Fruit fly (Drosophila melanogaster): ENCODE measurements around the gene CG34278.
A peak's percentile ranks its signal among the peaks of the same experiment; 100 is the strongest.

The CG34278 gene

DNA sequence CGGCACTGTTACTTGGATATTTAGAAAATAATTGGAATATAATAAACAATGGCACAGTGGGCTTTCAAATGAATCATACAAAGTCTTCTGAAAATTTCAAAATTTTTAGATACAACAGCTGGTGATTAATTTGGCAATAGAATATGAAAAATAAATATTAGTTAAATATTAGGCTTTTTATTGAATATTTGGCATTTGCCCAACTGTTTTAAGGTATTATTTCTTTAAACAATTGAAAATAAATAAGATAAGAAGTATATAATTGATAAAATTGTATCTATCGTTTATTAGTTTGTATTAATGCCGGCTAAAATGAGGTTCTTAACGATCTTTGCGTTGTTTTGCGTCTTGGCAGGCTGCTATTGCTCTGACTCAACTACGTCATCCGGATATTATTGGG lies 3.9 kb downstream of the CG34278 start, which contains the start of gene CG45079:
Gene CG45079 (plus strand): TSS at position 301 of the 400 bp plus-strand sequence.
- TF ChIP-seq CG32264 (GFP tag; optimal IDR thresholded peaks at IDR 0.05) (no peak), Sp1 (GFP tag; optimal IDR thresholded peaks at IDR 0.05) (no peak)

DNA sequence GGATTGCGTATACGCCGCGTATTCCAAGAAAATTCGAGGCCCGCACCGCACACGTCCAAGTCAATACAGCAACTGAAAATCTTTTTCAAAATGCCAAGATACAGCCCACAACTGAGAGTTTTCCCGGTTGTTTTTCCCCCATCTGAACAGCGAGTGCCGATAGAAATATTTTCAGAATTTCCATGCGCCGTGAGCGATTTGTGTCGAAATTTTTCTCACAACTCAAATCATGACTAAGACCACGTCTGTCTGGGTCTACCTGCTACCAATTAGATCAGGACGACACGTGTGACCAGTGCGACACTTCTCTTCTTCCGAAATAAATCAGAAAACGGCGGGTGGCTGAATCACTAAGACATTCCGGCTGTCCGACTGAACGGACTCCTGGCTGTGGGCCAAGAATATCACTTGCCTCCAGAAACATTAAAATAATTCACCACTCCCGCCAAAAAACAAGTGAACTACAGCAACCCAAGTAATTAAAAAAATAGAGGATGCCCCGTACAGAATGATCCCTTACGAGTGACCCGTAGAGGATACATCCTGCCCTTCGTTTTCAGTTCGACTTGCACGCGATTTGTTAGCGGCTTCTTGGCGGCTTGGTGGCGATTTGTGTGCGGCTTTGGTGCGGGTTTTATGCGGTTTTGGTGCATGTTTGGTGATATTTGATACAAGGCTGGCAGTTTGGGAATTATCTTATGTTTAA lies 5.2 kb downstream of the CG34278 start, which contains the start of gene cher:
Gene cher (minus strand): TSS at position 51 of the 706 bp plus-strand sequence.
- TF ChIP-seq ey (GFP tag; optimal IDR thresholded peaks at IDR 0.05) = no peak
- TF ChIP-seq Myc (optimal IDR thresholded peaks at IDR 0.05) = peak; percentile 69

DNA sequence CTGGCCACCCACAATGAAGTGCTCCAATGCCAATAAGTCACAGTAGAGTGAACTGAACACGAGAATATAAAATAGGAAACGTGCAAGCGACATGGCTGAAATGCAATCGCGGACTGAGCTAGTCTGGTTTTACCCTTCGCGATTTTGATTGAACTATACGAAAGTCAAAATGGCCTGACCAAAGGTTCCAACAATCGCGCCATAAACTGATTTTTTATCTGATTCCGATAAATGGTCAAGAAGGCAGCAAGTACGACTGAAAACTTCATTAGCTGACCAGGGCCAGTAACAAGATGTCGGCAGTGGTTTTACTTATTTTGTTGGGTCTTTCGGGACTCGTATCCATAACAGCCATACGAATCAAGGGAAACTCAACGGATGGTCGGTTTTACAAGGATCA lies 6.6 kb downstream of the CG34278 start, which contains the start of the genes CG17477 and CG31269:
Gene CG17477 (minus strand): TSS at position 101 of the 400 bp plus-strand sequence.
Gene CG31269 (plus strand): TSS at position 289 of the 400 bp plus-strand sequence.
- TF ChIP-seq Dif (GFP tag; optimal IDR thresholded peaks at IDR 0.05; ENCODE audit: partially characterized antibody) (no peak), fru (GFP tag; optimal IDR thresholded peaks at IDR 0.05) (no peak), CrebA (GFP tag; optimal IDR thresholded peaks at IDR 0.05; ENCODE audit: borderline replicate concordance) (no peak), woc (GFP tag; optimal IDR thresholded peaks at IDR 0.05) (no peak), Mio (GFP tag; optimal IDR thresholded peaks at IDR 0.05) (no peak), brk (GFP tag; optimal IDR thresholded peaks at IDR 0.05) (no peak), Vsx2 (GFP tag; optimal IDR thresholded peaks at IDR 0.05; ENCODE audit: partially characterized antibody) (no peak), Hnf4 (GFP tag; optimal IDR thresholded peaks at IDR 0.05) (no peak), Jra (GFP tag; optimal IDR thresholded peaks at IDR 0.05) (no peak), CG9705 (GFP tag; optimal IDR thresholded peaks at IDR 0.05) (no peak), GATAd (GFP tag; optimal IDR thresholded peaks at IDR 0.05) (no peak), Dfd (GFP tag; optimal IDR thresholded peaks at IDR 0.05) (no peak), CG32264 (GFP tag; optimal IDR thresholded peaks at IDR 0.05) (no peak), dsf (GFP tag; optimal IDR thresholded peaks at IDR 0.05; ENCODE audit: borderline replicate concordance) (no peak), Sp1 (GFP tag; optimal IDR thresholded peaks at IDR 0.05) (no peak), dmrt93B (GFP tag; optimal IDR thresholded peaks at IDR 0.05) (no peak), OdsH (GFP tag; optimal IDR thresholded peaks at IDR 0.05) (no peak), N (GFP tag; optimal IDR thresholded peaks at IDR 0.05) (no peak), Hr78 (GFP tag; optimal IDR thresholded peaks at IDR 0.05) (no peak)

DNA sequence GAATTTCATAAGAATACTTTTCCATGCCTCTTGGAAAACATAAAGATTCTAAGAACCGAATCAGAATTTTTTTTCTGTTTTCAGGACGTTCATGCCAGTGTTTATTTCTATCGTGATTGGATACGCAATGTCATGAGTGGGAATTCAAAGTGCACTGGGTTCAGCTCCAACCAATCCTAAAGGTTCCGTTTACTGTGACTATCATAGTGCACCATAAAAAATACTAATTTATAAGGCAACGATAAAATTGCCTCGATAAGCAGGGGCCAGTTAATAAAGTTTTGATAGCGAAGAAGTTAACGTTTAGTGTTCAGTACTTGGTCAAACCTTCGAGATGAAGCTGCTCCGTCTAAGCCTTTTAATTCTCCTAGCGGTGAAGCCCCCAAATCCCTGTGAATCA lies 7.6 kb downstream of the CG34278 start, which contains the start of gene CG31265:
Gene CG31265 (plus strand): TSS at position 301 of the 400 bp plus-strand sequence.
- TF ChIP-seq psq (GFP tag; optimal IDR thresholded peaks at IDR 0.05) (no peak), sv (GFP tag; optimal IDR thresholded peaks at IDR 0.05) (no peak), CG9705 (GFP tag; optimal IDR thresholded peaks at IDR 0.05) (no peak), HLH106 (tag; optimal IDR thresholded peaks at IDR 0.05) (no peak), Mio (GFP tag; optimal IDR thresholded peaks at IDR 0.05) (no peak), dmrt93B (GFP tag; optimal IDR thresholded peaks at IDR 0.05) (no peak), lola (GFP tag; optimal IDR thresholded peaks at IDR 0.05) (no peak), Abd-B (GFP tag; optimal IDR thresholded peaks at IDR 0.05) (no peak), usp (GFP tag; optimal IDR thresholded peaks at IDR 0.05) (no peak)

DNA sequence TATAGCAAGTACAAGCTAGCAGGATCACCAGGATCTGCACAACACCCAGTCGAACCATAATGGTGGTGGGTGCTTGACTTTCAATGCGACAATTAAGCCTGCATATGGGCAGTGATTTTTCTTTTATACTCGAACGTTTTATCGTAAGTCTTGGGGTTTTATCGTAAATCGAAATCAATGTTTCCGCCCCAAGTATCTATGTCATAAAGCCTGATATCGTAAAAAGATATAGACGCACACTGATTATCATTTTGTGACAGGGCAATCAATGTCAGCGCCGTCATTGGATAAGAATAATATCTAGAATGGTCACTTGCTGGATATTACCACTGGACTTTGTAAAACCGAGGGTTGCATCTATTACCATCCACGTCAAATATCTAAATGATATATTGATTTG lies 10.1 kb downstream of the CG34278 start, which contains the start of gene CG17475:
Gene CG17475 (minus strand): TSS at position 101 of the 400 bp plus-strand sequence.
- TF ChIP-seq sv (GFP tag; optimal IDR thresholded peaks at IDR 0.05) = no peak
- TF ChIP-seq pan (optimal IDR thresholded peaks at IDR 0.05) = no peak
- TF ChIP-seq Mio (GFP tag; optimal IDR thresholded peaks at IDR 0.05) = no peak
- no peak for TF ChIP-seq jim (GFP tag; optimal IDR thresholded peaks at IDR 0.05)
- no peak for TF ChIP-seq dmrt93B (GFP tag; optimal IDR thresholded peaks at IDR 0.05)
- no peak for TF ChIP-seq OdsH (GFP tag; optimal IDR thresholded peaks at IDR 0.05)
- TF ChIP-seq lola (GFP tag; optimal IDR thresholded peaks at IDR 0.05) = no peak
- no peak for TF ChIP-seq brk (GFP tag; optimal IDR thresholded peaks at IDR 0.05)
- TF ChIP-seq Rel (GFP tag; optimal IDR thresholded peaks at IDR 0.05) = no peak
- TF ChIP-seq Rel (tag; optimal IDR thresholded peaks at IDR 0.05) = no peak
- TF ChIP-seq sage (GFP tag; optimal IDR thresholded peaks at IDR 0.05) = no peak
- TF ChIP-seq Hnf4 (GFP tag; optimal IDR thresholded peaks at IDR 0.05) = no peak
- TF ChIP-seq usp (GFP tag; optimal IDR thresholded peaks at IDR 0.05) = no peak
